Worm (Caenorhabditis elegans) whole organism, early embryonic: ENCODE results near the gene gln-1.

Experiments
- F13C5.2 ChIP-seq: sonication (generic microtip); optimal IDR thresholded peaks from 2 replicates; lab custom pipeline; 2017; ENCODE audit warnings: mild to moderate bottlenecking, missing genetic modification characterization, inconsistent platforms, missing compliant biosample characterization
- ama-1 ChIP-seq: fragments of 150-350 bp; optimal IDR thresholded peaks from 2 replicates; lab custom pipeline; 2014
- ceh-13 ChIP-seq: fragments of 200-800 bp; sonication (Bioruptor generic); optimal IDR thresholded peaks from 2 replicates; lab custom pipeline; 2018; ENCODE audit warnings: mild to moderate bottlenecking, missing genetic modification characterization, missing compliant biosample characterization
- ceh-36 ChIP-seq: sonication (generic microtip); optimal IDR thresholded peaks from 2 replicates; lab custom pipeline; 2016; ENCODE audit warnings: missing genetic modification characterization, inconsistent platforms, missing compliant biosample characterization
- ets-7 ChIP-seq: sonication (generic microtip); optimal IDR thresholded peaks from 2 replicates; lab custom pipeline; 2016; ENCODE audit warnings: missing genotype, missing genetic modification characterization, missing compliant biosample characterization
- flt-1 ChIP-seq: fragments of 200-800 bp; sonication (Bioruptor generic); IDR thresholded peaks from 2 replicates; pipeline ENCODE4 v1.3.6; 2022; ENCODE audit warnings: missing genetic modification characterization, missing compliant biosample characterization
- pes-1 ChIP-seq: fragments of 200-800 bp; sonication (Bioruptor generic); IDR thresholded peaks from 2 replicates; pipeline ENCODE4 v1.3.6; 2022; ENCODE audit warnings: missing genetic modification reagents, missing genetic modification characterization, missing compliant biosample characterization
- scrt-1 ChIP-seq: fragments of 200-800 bp; sonication (Bioruptor generic); IDR thresholded peaks from 2 replicates; pipeline ENCODE4 v1.3.6; 2022; ENCODE audit warnings: missing genetic modification characterization, missing compliant biosample characterization
- sea-1 ChIP-seq: fragments of 200-800 bp; sonication (Bioruptor generic); conservative IDR thresholded peaks from 2 replicates; pipeline ENCODE4 v1.3.6; 2022; ENCODE audit warnings: missing genetic modification characterization, missing compliant biosample characterization

- TF ChIP-seq ama-1 (lab: Kevin White, UChicago) = no peak
- no peak for TF ChIP-seq ceh-36 (tag; lab: Kevin White, UChicago)
- no peak for TF ChIP-seq flt-1
- no peak for TF ChIP-seq sea-1
- TF ChIP-seq scrt-1 (GFP tag; lab: Robert Waterston, UW) = no peak
- TF ChIP-seq ceh-13 (GFP tag; lab: Kevin White, UChicago) = no peak
- no peak for TF ChIP-seq ets-7 (tag; lab: Kevin White, UChicago)
- no peak for TF ChIP-seq pes-1
- no peak for TF ChIP-seq F13C5.2 (tag; lab: Kevin White, UChicago)
These were observed 7.2 kb upstream of the gln-1 start for ce11 chrX:6050849-6051248.
